Worm (Caenorhabditis elegans) whole organism, L4 larva: ENCODE data around the gene str-41.

Experiments used
- F10B5.3 ChIP-seq: sonication (generic microtip); optimal IDR thresholded peaks from 2 replicates; lab custom pipeline; 2016; ENCODE audit warnings: mild to moderate bottlenecking, missing genetic modification characterization, missing compliant biosample characterization
- F26F4.8 ChIP-seq: fragments of 200-800 bp; sonication (Bioruptor generic); conservative IDR thresholded peaks from 2 replicates; pipeline ENCODE4 v1.3.6; 2022; ENCODE audit warnings: missing genetic modification characterization, missing compliant biosample characterization
- R02D3.7 ChIP-seq: fragments of 150-350 bp; sonication (generic microtip); optimal IDR thresholded peaks from 3 replicates; lab custom pipeline; 2014; ENCODE audit warnings: missing biosample characterization, missing genetic modification characterization
- Y75B8A.6 ChIP-seq: fragments of 200-800 bp; sonication (Bioruptor generic); IDR thresholded peaks from 2 replicates; pipeline ENCODE4 v1.3.6; 2022; ENCODE audit warnings: missing genetic modification reagents, missing genetic modification characterization, missing compliant biosample characterization
- aha-1 ChIP-seq: fragments of 150-350 bp; peaks from one replicate; lab custom pipeline; 2014; ENCODE audit warnings: missing biosample characterization, missing genetic modification characterization
- aly-2 ChIP-seq: sonication (generic microtip); optimal IDR thresholded peaks from 2 replicates; lab custom pipeline; 2018; ENCODE audit warnings: missing biosample characterization, missing genetic modification characterization
- ama-1 ChIP-seq: fragments of 150-350 bp; optimal IDR thresholded peaks from 2 replicates; lab custom pipeline; 2014; ENCODE audit warnings: inconsistent platforms, mixed read lengths
- ceh-20 ChIP-seq: fragments of 200-800 bp; sonication (Bioruptor generic); IDR thresholded peaks from 2 replicates; pipeline ENCODE4 v1.3.6; 2022; ENCODE audit warnings: missing genetic modification reagents, missing genetic modification characterization, missing compliant biosample characterization
- ceh-28 ChIP-seq: fragments of 150-350 bp; optimal IDR thresholded peaks from 2 replicates; lab custom pipeline; 2014; ENCODE audit warnings: missing biosample characterization, missing genetic modification reagents, missing genetic modification characterization
- ceh-44 ChIP-seq: fragments of 200-800 bp; sonication (Bioruptor generic); IDR thresholded peaks from 2 replicates; pipeline ENCODE4 v1.3.6; 2022; ENCODE audit warnings: missing genetic modification reagents, missing genetic modification characterization, missing compliant biosample characterization
- ctbp-1 ChIP-seq: fragments of 200-800 bp; sonication (Bioruptor generic); IDR thresholded peaks from 2 replicates; pipeline ENCODE4 v1.3.6; 2022; ENCODE audit warnings: missing genetic modification reagents, missing genetic modification characterization, missing compliant biosample characterization
- daf-16 ChIP-seq, 3 experiments: sonication (generic microtip); optimal IDR thresholded peaks; 2 replicates each; lab custom pipeline; 2016 to 2017; ENCODE audit warnings: missing genetic modification characterization in 3 of 3, missing genetic modification reagents in 3 of 3, mild to moderate bottlenecking in 2 of 3, missing compliant biosample characterization in 2 of 3, missing biosample characterization in 1 of 3, moderate library complexity in 1 of 3
- daf-19 ChIP-seq: fragments of 200-800 bp; sonication (Bioruptor generic); conservative IDR thresholded peaks from 2 replicates; pipeline ENCODE4 v1.3.6; 2022; ENCODE audit warnings: missing genetic modification characterization, missing compliant biosample characterization
- dmd-8 ChIP-seq: fragments of 200-800 bp; sonication (Bioruptor generic); IDR thresholded peaks from 2 replicates; pipeline ENCODE4 v1.3.6; 2022; ENCODE audit warnings: missing genetic modification characterization, missing compliant biosample characterization
- fkh-10 ChIP-seq: fragments of 150-350 bp; optimal IDR thresholded peaks from 2 replicates; lab custom pipeline; 2014; ENCODE audit warnings: missing biosample characterization, missing genetic modification reagents, missing genetic modification characterization
- hif-1 ChIP-seq, 2 experiments: sonication (generic microtip); optimal IDR thresholded peaks; 2 replicates each; lab custom pipeline; 2016 to 2017; ENCODE audit warnings: missing compliant biosample characterization in 2 of 2, missing genetic modification characterization in 2 of 2, missing genetic modification reagents in 2 of 2, missing genotype in 2 of 2, mild to moderate bottlenecking in 1 of 2
- hlh-11 ChIP-seq: fragments of 200-800 bp; sonication (Bioruptor generic); optimal IDR thresholded peaks from 2 replicates; lab custom pipeline; 2018; ENCODE audit warnings: mild to moderate bottlenecking, missing genetic modification characterization, missing compliant biosample characterization
- lim-7 ChIP-seq: fragments of 200-800 bp; sonication (Bioruptor generic); IDR thresholded peaks from 2 replicates; pipeline ENCODE4 v1.3.6; 2022; ENCODE audit warnings: missing genetic modification characterization, missing compliant biosample characterization
- lin-13 ChIP-seq: fragments of 150-350 bp; optimal IDR thresholded peaks from 2 replicates; lab custom pipeline; 2014; ENCODE audit warnings: missing biosample characterization, missing genetic modification reagents, missing genetic modification characterization
- madf-9 ChIP-seq: fragments of 200-800 bp; sonication (Bioruptor generic); conservative IDR thresholded peaks from 2 replicates; pipeline ENCODE4 v1.3.6; 2022; ENCODE audit warnings: missing genetic modification reagents, missing genetic modification characterization, missing compliant biosample characterization
- mdl-1 ChIP-seq, 2 experiments: fragments of 150-350 bp in 1 of 2; sonication (generic microtip) in 1 of 2; optimal IDR thresholded peaks; 2 replicates each; lab custom pipeline; 2014 to 2017; ENCODE audit warnings: missing biosample characterization in 2 of 2, missing genetic modification characterization in 2 of 2
- mdt-29 ChIP-seq: fragments of 200-800 bp; sonication (Bioruptor generic); IDR thresholded peaks from 2 replicates; pipeline ENCODE4 v1.3.6; 2022; ENCODE audit warnings: missing genetic modification reagents, missing genetic modification characterization, missing compliant biosample characterization
- mep-1 ChIP-seq: fragments of 150-350 bp; sonication (generic microtip); optimal IDR thresholded peaks from 3 replicates; lab custom pipeline; 2014; ENCODE audit warnings: missing biosample characterization, missing genetic modification characterization
- mxl-2 ChIP-seq: fragments of 200-800 bp; sonication (Bioruptor generic); conservative IDR thresholded peaks from 2 replicates; pipeline ENCODE4 v1.3.6; 2022; ENCODE audit warnings: missing genetic modification reagents, missing genetic modification characterization, missing compliant biosample characterization
- nhr-11 ChIP-seq: fragments of 150-350 bp; optimal IDR thresholded peaks from 2 replicates; lab custom pipeline; 2014; ENCODE audit warnings: missing biosample characterization, missing genetic modification characterization
- nhr-237 ChIP-seq: sonication (generic microtip); optimal IDR thresholded peaks from 2 replicates; lab custom pipeline; 2017; ENCODE audit warnings: missing biosample characterization, missing genetic modification characterization
- nhr-25 ChIP-seq: sonication (generic microtip); optimal IDR thresholded peaks from 2 replicates; lab custom pipeline; 2017; ENCODE audit warnings: missing genetic modification characterization, mild to moderate bottlenecking, missing compliant biosample characterization, antibody characterized with exemption, moderate library complexity, borderline replicate concordance; ENCODE audit not compliant: insufficient read depth
- nhr-41 ChIP-seq: fragments of 200-800 bp; sonication (Bioruptor generic); IDR thresholded peaks from 2 replicates; pipeline ENCODE4 v1.3.6; 2022; ENCODE audit warnings: missing genetic modification reagents, missing genetic modification characterization, missing compliant biosample characterization
- nhr-48 ChIP-seq: sonication (generic microtip); optimal IDR thresholded peaks from 2 replicates; lab custom pipeline; 2016; ENCODE audit warnings: mild to moderate bottlenecking, missing genetic modification characterization, missing compliant biosample characterization
- nhr-6 ChIP-seq: fragments of 150-350 bp; optimal IDR thresholded peaks from 2 replicates; lab custom pipeline; 2014; ENCODE audit warnings: missing biosample characterization, missing genetic modification characterization
- sdz-12 ChIP-seq: fragments of 200-800 bp; sonication (Bioruptor generic); optimal IDR thresholded peaks from 2 replicates; lab custom pipeline; 2018; ENCODE audit warnings: mild to moderate bottlenecking, missing genetic modification characterization, missing compliant biosample characterization
- snpc-1.2 ChIP-seq: fragments of 200-800 bp; sonication (Bioruptor generic); IDR thresholded peaks from 2 replicates; pipeline ENCODE4 v1.3.6; 2022; ENCODE audit warnings: missing genetic modification reagents, missing genetic modification characterization, missing compliant biosample characterization
- spr-3 ChIP-seq: fragments of 200-800 bp; sonication (Bioruptor generic); optimal IDR thresholded peaks from 2 replicates; lab custom pipeline; 2018; ENCODE audit warnings: mild to moderate bottlenecking, missing genetic modification characterization, missing compliant biosample characterization
- tag-97 ChIP-seq: fragments of 200-800 bp; sonication (Bioruptor generic); IDR thresholded peaks from 2 replicates; pipeline ENCODE4 v1.3.6; 2022; ENCODE audit warnings: missing genetic modification characterization, missing compliant biosample characterization
- unc-62 ChIP-seq, 3 experiments: fragments of 150-350 bp in 1 of 3; sonication (generic microtip); optimal IDR thresholded peaks in 2 of 3; peaks in 1 of 3; 1 replicate in 1 of 3; 2 replicates in 2 of 3; lab custom pipeline; 2014 to 2017; ENCODE audit warnings: missing biosample characterization in 3 of 3, missing genetic modification characterization in 3 of 3, missing genetic modification reagents in 3 of 3, missing genotype in 1 of 3
- zfp-3 ChIP-seq: fragments of 200-800 bp; sonication (Bioruptor generic); conservative IDR thresholded peaks from 2 replicates; pipeline ENCODE4 v1.3.6; 2022; ENCODE audit warnings: missing genetic modification reagents, missing genetic modification characterization, missing compliant biosample characterization
- zip-11 ChIP-seq: fragments of 200-800 bp; sonication (Bioruptor generic); IDR thresholded peaks from 2 replicates; pipeline ENCODE4 v1.3.6; 2022; ENCODE audit warnings: missing genetic modification characterization, missing compliant biosample characterization
- ztf-11 ChIP-seq: fragments of 150-350 bp; optimal IDR thresholded peaks from 2 replicates; lab custom pipeline; 2014; ENCODE audit warnings: missing biosample characterization, missing genetic modification characterization
- ztf-7 ChIP-seq: fragments of 150-350 bp; optimal IDR thresholded peaks from 2 replicates; lab custom pipeline; 2014; ENCODE audit warnings: missing biosample characterization, missing genetic modification characterization

The str-41 gene

ce11 chrV:7420162-7420561 is 8.4 kb downstream of the str-41 start, which contains the start of gene srxa-4:
Gene srxa-4 (plus strand): TSS chrV:7420462.
- TF ChIP-seq lin-13: no peak
- TF ChIP-seq ama-1 (lab: Kevin White, UChicago): no peak
- TF ChIP-seq mdt-29 (GFP tag; lab: Robert Waterston, UW): no peak
- TF ChIP-seq nhr-41 (GFP tag; lab: Robert Waterston, UW): no peak
- TF ChIP-seq, all 104 proteins: peak for 0

- no peak for TF ChIP-seq dmd-8 (GFP tag; lab: Robert Waterston, UW)
- TF ChIP-seq unc-62 (GFP tag; optimal IDR thresholded peaks at IDR 0.05 in 1 of 2; lab: Kevin White, UChicago): peak in 1 of 2 experiments; percentile 74
- no peak for TF ChIP-seq unc-62 (tag; optimal IDR thresholded peaks at IDR 0.05; lab: Kevin White, UChicago)
These were observed 12.5 kb downstream of the str-41 start, which contains the start of gene F18E3.10 for ce11 chrV:7424336-7424735. Gene F18E3.10 (minus strand): TSS chrV:7424436.

ce11 chrV:7426594-7426993 is 14.8 kb downstream of the str-41 start, which contains the start of gene srw-68:
Gene srw-68 (minus strand): TSS chrV:7426694.
- TF ChIP-seq daf-16 (GFP tag; optimal IDR thresholded peaks at IDR 0.05; lab: Kevin White, UChicago) (no peak), daf-16 (tag; optimal IDR thresholded peaks at IDR 0.05; lab: Kevin White, UChicago) (no peak), sdz-12 (GFP tag; lab: Kevin White, UChicago) (no peak), zip-11 (GFP tag; lab: Robert Waterston, UW) (no peak), ztf-7 (tag; lab: Kevin White, UChicago) (no peak), nhr-237 (no peak), nhr-48 (tag; lab: Kevin White, UChicago) (no peak), ama-1 (lab: Kevin White, UChicago) (no peak), aha-1 (no peak)

- no peak for TF ChIP-seq ztf-11 (tag; lab: Kevin White, UChicago)
These were observed 17.1 kb downstream of the str-41 start, which contains the start of gene srw-69 for ce11 chrV:7428880-7429279. Gene srw-69 (minus strand): TSS chrV:7428980.

ce11 chrV:7431016-7431415 is 19.2 kb downstream of the str-41 start, which contains the start of gene srw-71:
Gene srw-71 (minus strand): TSS chrV:7431116.
- peak; percentile 11 for TF ChIP-seq aha-1
- TF ChIP-seq F10B5.3 (tag; lab: Kevin White, UChicago): no peak

- no peak for TF ChIP-seq dmd-8 (GFP tag; lab: Robert Waterston, UW)
- no peak; the same call in 1 of the 2 replicates for TF ChIP-seq snpc-1.2
- no peak for TF ChIP-seq fkh-10
- 0 out of 2 replicates have a peak, but pooled peaks have one; percentile 27 for TF ChIP-seq Y75B8A.6
- TF ChIP-seq mxl-2 (GFP tag; lab: Robert Waterston, UW): no peak
- 0 out of 2 replicates have a peak, but pooled peaks have one; percentile 42 for TF ChIP-seq lim-7 (GFP tag; lab: Robert Waterston, UW)
- peak; percentile 90 for TF ChIP-seq zfp-3
- TF ChIP-seq nhr-25: no peak
- no peak for TF ChIP-seq R02D3.7 (tag; lab: Kevin White, UChicago)
- peak; percentile 50 for TF ChIP-seq mep-1 (tag; lab: Kevin White, UChicago)
- TF ChIP-seq zip-11 (GFP tag; lab: Robert Waterston, UW): no peak
- peak in 1 of 2 experiments; percentile 11 for TF ChIP-seq hif-1 (tag; optimal IDR thresholded peaks at IDR 0.05; lab: Kevin White, UChicago)
- TF ChIP-seq ceh-20 (GFP tag; lab: Robert Waterston, UW): no peak
- no peak for TF ChIP-seq ctbp-1
- no peak for TF ChIP-seq tag-97 (GFP tag; lab: Robert Waterston, UW)
- TF ChIP-seq daf-19: no peak
- TF ChIP-seq ceh-28: no peak
- TF ChIP-seq spr-3: peak; percentile 39
- TF ChIP-seq F26F4.8 (GFP tag; lab: Robert Waterston, UW): no peak
- TF ChIP-seq nhr-6: no peak
- no peak for TF ChIP-seq madf-9
- TF ChIP-seq mdl-1 (tag; optimal IDR thresholded peaks at IDR 0.05; lab: Kevin White, UChicago): no peak
- no peak for TF ChIP-seq aly-2 (tag; lab: Kevin White, UChicago)
- TF ChIP-seq nhr-11 (tag; lab: Kevin White, UChicago): no peak
- TF ChIP-seq ceh-44: no peak
- peak; percentile 63 for TF ChIP-seq hlh-11
These were observed 20.8 kb downstream of the str-41 start for ce11 chrV:7432441-7433146.
